Fruit fly (Drosophila melanogaster) Kc167 (cell line): Measurements from ENCODE around the gene CG17005.

Experiments
- Sin3A ChIP-seq: fragments of >200 bp; optimal IDR thresholded peaks from 2 replicates; lab custom pipeline; 2018; ENCODE audit warnings: missing external identifiers
- h ChIP-seq: fragments of >200 bp; optimal IDR thresholded peaks from 3 replicates; lab custom pipeline; 2018; ENCODE audit warnings: missing external identifiers
- psq ChIP-seq: fragments of >200 bp; optimal IDR thresholded peaks from 2 replicates; lab custom pipeline; 2017; ENCODE audit warnings: missing external identifiers

The CG17005 gene

dm6 chr2L:9377789-9378188 lies 50.2 kb downstream of the CG17005 start:
- TF ChIP-seq psq, result no peak
- no peak for TF ChIP-seq Sin3A (lab: Kevin White, UChicago)
- TF ChIP-seq h (lab: Kevin White, UChicago), result no peak
